Worm (Caenorhabditis elegans): ENCODE measurements around the gene sup-9.

DNA sequence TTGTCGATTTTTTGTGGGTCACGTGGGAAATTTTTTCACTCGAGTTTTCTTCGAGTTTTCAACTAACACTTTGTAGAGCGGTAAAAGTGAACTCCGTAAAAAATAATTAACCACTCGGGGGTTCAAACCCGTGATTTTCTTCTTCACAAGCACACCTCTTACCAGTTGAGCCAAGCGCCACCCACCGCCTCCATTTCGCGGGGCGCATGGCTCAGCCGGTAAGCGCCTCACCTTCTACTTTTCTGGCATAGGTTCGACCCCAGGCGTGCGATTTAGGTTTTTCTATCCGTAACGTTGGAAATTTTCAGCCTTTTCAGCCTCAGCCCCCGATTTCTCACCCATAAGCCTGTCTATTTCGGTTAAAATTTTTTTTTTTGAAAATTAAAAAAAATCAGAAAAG lies 35.2 kb upstream of the sup-9 start:
- TF ChIP-seq aly-2 (tag; optimal IDR thresholded peaks at IDR 0.05) (no peak), pha-4 (GFP tag; IDR thresholded peaks at IDR 0.05) (no peak), pha-4 (tag; optimal IDR thresholded peaks at IDR 0.05) (no peak), php-3 (GFP tag; IDR thresholded peaks at IDR 0.05) (no peak), nhr-237 (tag; optimal IDR thresholded peaks at IDR 0.05) (no peak), lin-13 (GFP tag; optimal IDR thresholded peaks at IDR 0.05) (no peak)

Data from whole organism, L4 larva.